Worm (Caenorhabditis elegans): ENCODE measurements around the gene C06B8.3.

DNA sequence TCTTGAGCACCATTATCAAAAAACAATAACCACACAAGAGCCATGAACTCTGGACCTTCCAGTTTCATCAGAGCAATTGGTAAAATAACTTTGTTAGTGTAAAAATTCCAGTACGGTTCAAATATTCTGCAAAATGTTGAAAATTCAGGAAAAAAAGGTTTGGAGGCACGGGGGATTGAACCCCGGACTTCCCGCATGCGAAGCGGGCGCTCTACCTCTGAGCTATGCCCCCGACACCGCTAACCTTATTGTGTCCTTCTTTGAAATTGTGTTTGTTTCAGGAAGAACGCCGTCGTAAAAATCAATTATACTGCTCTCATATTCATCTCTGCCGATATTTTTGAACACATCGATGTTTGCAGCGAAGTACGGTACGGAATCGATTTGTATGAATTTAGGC, 4.6 kb downstream of the C06B8.3 start:
- TF ChIP-seq snpc-4 (tag; optimal IDR thresholded peaks at IDR 0.05) (no peak), nhr-76 (tag; optimal IDR thresholded peaks at IDR 0.05) (no peak), nhr-48 (tag; optimal IDR thresholded peaks at IDR 0.05) (no peak), nhr-11 (tag; optimal IDR thresholded peaks at IDR 0.05) (no peak), ZK546.5 (tag; optimal IDR thresholded peaks at IDR 0.05) (no peak), F49E8.2 (tag; optimal IDR thresholded peaks at IDR 0.05; ENCODE audit: borderline replicate concordance) (no peak)
